Worm (Caenorhabditis elegans) whole organism, L4 larva: ENCODE results near the gene Y41D4A.1.

Source experiments
- F37D6.2 ChIP-seq: sonication (generic microtip); optimal IDR thresholded peaks from 2 replicates; lab custom pipeline; 2016; ENCODE audit warnings: mild to moderate bottlenecking, missing genetic modification characterization, missing compliant biosample characterization
- ama-1 ChIP-seq: fragments of 150-350 bp; optimal IDR thresholded peaks from 2 replicates; lab custom pipeline; 2014; ENCODE audit warnings: inconsistent platforms, mixed read lengths
- ceh-82 ChIP-seq: sonication (generic microtip); optimal IDR thresholded peaks from 2 replicates; lab custom pipeline; 2017; ENCODE audit warnings: missing biosample characterization, missing genetic modification characterization
- lim-7 ChIP-seq: fragments of 200-800 bp; sonication (Bioruptor generic); IDR thresholded peaks from 2 replicates; pipeline ENCODE4 v1.3.6; 2022; ENCODE audit warnings: missing genetic modification characterization, missing compliant biosample characterization
- lin-15B ChIP-seq: fragments of 150-350 bp; sonication (generic microtip); optimal IDR thresholded peaks from 3 replicates; lab custom pipeline; 2014; ENCODE audit warnings: missing biosample characterization, missing genetic modification characterization
- nhr-28 ChIP-seq: fragments of 150-350 bp; optimal IDR thresholded peaks from 2 replicates; lab custom pipeline; 2014; ENCODE audit warnings: missing biosample characterization, missing genetic modification characterization
- snpc-4 ChIP-seq: fragments of 150-350 bp; optimal IDR thresholded peaks from 2 replicates; lab custom pipeline; 2014; ENCODE audit warnings: missing biosample characterization, missing genetic modification characterization

DNA sequence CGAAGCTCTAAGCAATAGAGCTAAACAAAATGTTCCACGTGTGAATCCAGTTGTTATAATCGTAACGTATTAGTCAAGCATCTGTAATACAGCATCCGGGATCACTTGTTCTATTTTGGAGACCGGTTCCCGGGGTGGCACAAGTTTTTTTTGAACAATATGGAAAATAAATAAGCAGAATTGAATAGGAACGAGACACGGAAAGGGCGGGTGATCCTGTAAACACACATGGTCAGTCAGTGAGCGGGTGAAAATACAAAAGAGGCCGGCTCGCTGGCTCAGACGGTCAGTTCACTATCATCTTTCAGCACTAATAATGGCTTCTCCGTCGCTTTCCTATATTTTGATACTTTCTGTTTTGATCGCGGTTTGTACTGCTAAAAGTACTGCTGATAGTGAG, 46.1 kb upstream of the Y41D4A.1 start, which contains the start of gene K08D12.8:
- TF ChIP-seq lim-7 (GFP tag; lab: Robert Waterston, UW), result no peak
- no peak for TF ChIP-seq lin-15B
- TF ChIP-seq ceh-82, result no peak
- TF ChIP-seq snpc-4, result no peak
- no peak for TF ChIP-seq ama-1 (lab: Kevin White, UChicago)
- TF ChIP-seq F37D6.2, result no peak
- no peak for TF ChIP-seq nhr-28
